Worm (Caenorhabditis elegans) whole organism, L4 larva: ENCODE data around the gene nxf-2.

Experiments used
- F49E8.2 ChIP-seq: sonication (generic microtip); optimal IDR thresholded peaks from 2 replicates; lab custom pipeline; 2016; ENCODE audit warnings: missing compliant biosample characterization, mild to moderate bottlenecking, missing genetic modification characterization, borderline replicate concordance
- ama-1 ChIP-seq: fragments of 150-350 bp; optimal IDR thresholded peaks from 2 replicates; lab custom pipeline; 2014; ENCODE audit warnings: inconsistent platforms, mixed read lengths
- daf-12 ChIP-seq: fragments of 150-350 bp; optimal IDR thresholded peaks from 2 replicates; lab custom pipeline; 2014; ENCODE audit warnings: missing biosample characterization, missing genetic modification reagents, missing genetic modification characterization
- lin-39 ChIP-seq: fragments of 150-350 bp; optimal IDR thresholded peaks from 2 replicates; lab custom pipeline; 2014; ENCODE audit warnings: missing biosample characterization, missing genetic modification reagents, missing genetic modification characterization
- lir-3 ChIP-seq: sonication (generic microtip); optimal IDR thresholded peaks from 2 replicates; lab custom pipeline; 2016; ENCODE audit warnings: mild to moderate bottlenecking, missing genetic modification characterization, missing compliant biosample characterization
- nhr-11 ChIP-seq: fragments of 150-350 bp; optimal IDR thresholded peaks from 2 replicates; lab custom pipeline; 2014; ENCODE audit warnings: missing biosample characterization, missing genetic modification characterization
- nhr-76 ChIP-seq: fragments of 150-350 bp; optimal IDR thresholded peaks from 2 replicates; lab custom pipeline; 2014; ENCODE audit warnings: missing biosample characterization, missing genetic modification characterization
- snpc-1.2 ChIP-seq: fragments of 200-800 bp; sonication (Bioruptor generic); IDR thresholded peaks from 2 replicates; pipeline ENCODE4 v1.3.6; 2022; ENCODE audit warnings: missing genetic modification reagents, missing genetic modification characterization, missing compliant biosample characterization

ce11 chrV:14380242-14380641 is 37.4 kb downstream of the nxf-2 start:
- no peak for TF ChIP-seq nhr-76
- no peak for TF ChIP-seq lir-3
- TF ChIP-seq F49E8.2 (tag; lab: Kevin White, UChicago) = no peak
- no peak for TF ChIP-seq snpc-1.2 (GFP tag; lab: Robert Waterston, UW)
- TF ChIP-seq lin-39 (tag; lab: Kevin White, UChicago) = no peak
- TF ChIP-seq ama-1 (lab: Kevin White, UChicago) = no peak
- TF ChIP-seq nhr-11 = no peak
- TF ChIP-seq daf-12 (tag; lab: Kevin White, UChicago) = no peak
